Worm (Caenorhabditis elegans): ENCODE data around the gene tbx-41.
A peak's percentile ranks its signal among the peaks of the same experiment; 100 is the strongest.

tbx-41 gene

DNA sequence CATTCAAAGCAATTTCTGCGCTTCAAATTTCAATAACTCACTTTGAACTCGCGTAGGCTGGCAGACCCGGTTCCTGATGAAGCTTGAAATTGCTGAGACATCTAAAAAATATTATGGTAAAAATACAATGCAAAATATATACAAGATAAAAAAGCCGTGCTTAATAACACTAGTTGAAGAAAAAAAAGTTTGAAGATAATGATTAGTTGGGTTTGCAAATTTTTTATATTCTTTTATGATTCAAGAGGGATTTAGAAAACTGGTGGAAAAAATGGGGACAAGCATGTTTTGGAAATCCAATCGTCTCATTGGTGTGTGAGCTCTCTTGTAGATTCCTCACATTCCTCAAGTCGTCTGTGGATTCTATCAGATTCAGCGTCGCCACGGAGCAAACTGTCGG lies 12.4 kb upstream of the tbx-41 start, which contains the start of gene ceh-21:
Gene ceh-21, minus strand, starts transcription at position 101 of the 400 bp plus-strand sequence.
- TF ChIP-seq ahr-1 (tag; optimal IDR thresholded peaks at IDR 0.05) (no peak), unc-42 (tag; optimal IDR thresholded peaks at IDR 0.05) (no peak), ets-4 (tag; optimal IDR thresholded peaks at IDR 0.05) (no peak), fax-1 (tag; optimal IDR thresholded peaks at IDR 0.05) (no peak), Y22D7AL.16 (tag; optimal IDR thresholded peaks at IDR 0.05) (no peak), unc-55 (GFP tag; optimal IDR thresholded peaks at IDR 0.05) (no peak)

DNA sequence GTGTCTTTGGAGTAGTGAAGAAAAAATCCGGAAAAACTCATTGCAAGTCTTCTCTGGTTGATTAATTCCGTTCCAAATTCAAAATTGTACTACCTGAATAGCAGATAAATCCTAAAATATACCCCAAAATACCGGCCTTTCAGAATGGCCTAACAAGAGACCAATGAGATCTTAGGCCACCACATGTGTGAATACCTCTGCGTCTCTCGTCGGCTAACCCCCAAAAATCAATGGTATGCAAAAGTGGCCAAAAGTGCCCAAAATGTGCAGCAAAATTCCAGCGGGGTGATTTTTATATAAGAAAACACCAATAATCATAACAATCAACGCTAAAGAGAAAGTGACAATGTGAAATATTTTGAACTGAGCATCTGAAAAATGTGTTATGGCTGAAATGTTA lies 11.4 kb upstream of the tbx-41 start, which contains the start of gene T26C11.9:
Gene T26C11.9, minus strand, starts transcription at position 254 of the 400 bp plus-strand sequence.
- TF ChIP-seq ceh-2 (tag; optimal IDR thresholded peaks at IDR 0.05) (peak; percentile 48), npax-4 (tag; optimal IDR thresholded peaks at IDR 0.05) (no peak), fkh-10 (GFP tag; optimal IDR thresholded peaks at IDR 0.05) (no peak), dve-1 (tag; optimal IDR thresholded peaks at IDR 0.05) (no peak), F13H6.1 (tag; optimal IDR thresholded peaks at IDR 0.05) (no peak), ceh-18 (tag; optimal IDR thresholded peaks at IDR 0.05) (no peak), ceh-9 (tag; optimal IDR thresholded peaks at IDR 0.05) (no peak), ttx-3 (tag; optimal IDR thresholded peaks at IDR 0.05) (no peak), gmeb-2 (tag; optimal IDR thresholded peaks at IDR 0.05) (no peak), pros-1 (tag; optimal IDR thresholded peaks at IDR 0.05) (no peak), elt-2 (tag; optimal IDR thresholded peaks at IDR 0.05) (peak; percentile 5), elt-4 (tag; optimal IDR thresholded peaks at IDR 0.05) (no peak), ceh-30 (tag; optimal IDR thresholded peaks at IDR 0.05) (no peak), nhr-232 (tag; optimal IDR thresholded peaks at IDR 0.05) (no peak), madf-2 (tag; optimal IDR thresholded peaks at IDR 0.05) (no peak), fkh-6 (tag; optimal IDR thresholded peaks at IDR 0.05) (no peak), lin-11 (tag; optimal IDR thresholded peaks at IDR 0.05) (no peak), tbx-2 (tag; optimal IDR thresholded peaks at IDR 0.05) (peak; percentile 40), T23F11.4 (GFP tag; optimal IDR thresholded peaks at IDR 0.05) (no peak), ceh-24 (tag; optimal IDR thresholded peaks at IDR 0.05) (no peak), ztf-16 (tag; optimal IDR thresholded peaks at IDR 0.05) (no peak), hlh-15 (tag; optimal IDR thresholded peaks at IDR 0.05) (no peak), K09A11.1 (tag; optimal IDR thresholded peaks at IDR 0.05; ENCODE audit: insufficient read depth) (no peak), unc-86 (tag; optimal IDR thresholded peaks at IDR 0.05) (no peak), ets-4 (tag; optimal IDR thresholded peaks at IDR 0.05) (peak; percentile 56), hlh-13 (GFP tag; optimal IDR thresholded peaks at IDR 0.05) (no peak), sox-4 (tag; optimal IDR thresholded peaks at IDR 0.05) (no peak), pax-1 (tag; optimal IDR thresholded peaks at IDR 0.05) (no peak), ceh-45 (GFP tag; IDR thresholded peaks at IDR 0.05) (no peak), rnt-1 (tag; optimal IDR thresholded peaks at IDR 0.05) (peak; percentile 15), C08G9.2 (tag; optimal IDR thresholded peaks at IDR 0.05) (peak; percentile 75), dmd-4 (tag; optimal IDR thresholded peaks at IDR 0.05; ENCODE audit: borderline replicate concordance) (no peak), mec-3 (tag; optimal IDR thresholded peaks at IDR 0.05; ENCODE audit: borderline replicate concordance) (no peak), zip-5 (tag; optimal IDR thresholded peaks at IDR 0.05) (peak; percentile 6), fax-1 (tag; optimal IDR thresholded peaks at IDR 0.05) (no peak), C38D4.7 (GFP tag; optimal IDR thresholded peaks at IDR 0.05) (no peak), pag-3 (tag; optimal IDR thresholded peaks at IDR 0.05; ENCODE audit: borderline replicate concordance) (no peak), nhr-11 (tag; optimal IDR thresholded peaks at IDR 0.05) (no peak), unc-55 (GFP tag; optimal IDR thresholded peaks at IDR 0.05) (no peak), pha-2 (tag; optimal IDR thresholded peaks at IDR 0.05) (no peak), che-1 (tag; optimal IDR thresholded peaks at IDR 0.05) (no peak), ceh-22 (tag; optimal IDR thresholded peaks at IDR 0.05) (no peak), hlh-6 (tag; optimal IDR thresholded peaks at IDR 0.05) (no peak), ceh-48 (tag; optimal IDR thresholded peaks at IDR 0.05) (peak; percentile 59), unc-42 (tag; optimal IDR thresholded peaks at IDR 0.05) (no peak), ceh-31 (tag; optimal IDR thresholded peaks at IDR 0.05) (peak; percentile 72), ceh-14 (tag; optimal IDR thresholded peaks at IDR 0.05) (no peak), ahr-1 (tag; optimal IDR thresholded peaks at IDR 0.05) (no peak), sdc-2 (tag; optimal IDR thresholded peaks at IDR 0.05) (peak; percentile 73), tbx-7 (tag; optimal IDR thresholded peaks at IDR 0.05) (peak; percentile 38)
